Fruit fly (Drosophila melanogaster) Kc167 (cell line): ENCODE measurements around the gene GstD6.

Experiments used
- Myc ChIP-seq: fragments of >200 bp; optimal IDR thresholded peaks from 2 replicates; lab custom pipeline; 2017; ENCODE audit warnings: missing external identifiers
- Sin3A ChIP-seq: fragments of >200 bp; optimal IDR thresholded peaks from 2 replicates; lab custom pipeline; 2018; ENCODE audit warnings: missing external identifiers
- h ChIP-seq: fragments of >200 bp; optimal IDR thresholded peaks from 3 replicates; lab custom pipeline; 2018; ENCODE audit warnings: missing external identifiers
- insv ChIP-seq: fragments of >200 bp; optimal IDR thresholded peaks from 3 replicates; lab custom pipeline; 2018; ENCODE audit warnings: missing external identifiers
- psq ChIP-seq: fragments of >200 bp; optimal IDR thresholded peaks from 2 replicates; lab custom pipeline; 2017; ENCODE audit warnings: missing external identifiers
- ttk ChIP-seq: sonication (Bioruptor generic); optimal IDR thresholded peaks from 2 replicates; lab custom pipeline; 2017; ENCODE audit warnings: missing external identifiers

Gene GstD6

dm6 chr3R:12398054-12398453 lies 21.1 kb downstream of the GstD6 start:
- TF ChIP-seq psq: no peak
- TF ChIP-seq Myc: no peak
- no peak for TF ChIP-seq Sin3A
- TF ChIP-seq ttk: no peak
- no peak for TF ChIP-seq insv (lab: Kevin White, UChicago)
- TF ChIP-seq h: no peak

dm6 chr3R:12398620-12399247 lies 21.8 kb downstream of the GstD6 start, which contains the start of gene Cyp9f3:
Gene Cyp9f3 (minus strand): TSS chr3R:12398929.
- no peak for TF ChIP-seq insv (lab: Kevin White, UChicago)
- no peak for TF ChIP-seq ttk
- TF ChIP-seq Myc: no peak
- TF ChIP-seq psq: no peak
- TF ChIP-seq h: no peak
- no peak for TF ChIP-seq Sin3A

dm6 chr3R:12401672-12402296 lies 24.9 kb downstream of the GstD6 start, which contains the start of gene DNAlig3:
Gene DNAlig3 (minus strand): TSS chr3R:12401839.
- TF ChIP-seq psq (no peak), insv (lab: Kevin White, UChicago) (peak; percentile 84), ttk (no peak), h (no peak), Myc (no peak), Sin3A (no peak)

- TF ChIP-seq ttk (no peak), Myc (no peak), h (no peak)
These were observed 26.0 kb downstream of the GstD6 start for dm6 chr3R:12402935-12403334.

dm6 chr3R:12405134-12405533 lies 28.2 kb downstream of the GstD6 start:
- no peak for TF ChIP-seq h
- no peak for TF ChIP-seq insv (lab: Kevin White, UChicago)
- TF ChIP-seq psq: no peak
- no peak for TF ChIP-seq Myc
- TF ChIP-seq ttk: no peak
- TF ChIP-seq Sin3A: no peak

dm6 chr3R:12405928-12406234 lies 29.0 kb downstream of the GstD6 start, which contains the start of gene Cyp9f2:
Gene Cyp9f2 (minus strand): TSS chr3R:12406028.
- TF ChIP-seq ttk: no peak
- no peak for TF ChIP-seq psq
- TF ChIP-seq h: no peak
- no peak for TF ChIP-seq Myc
- no peak for TF ChIP-seq insv (lab: Kevin White, UChicago)
- TF ChIP-seq Sin3A: no peak

- TF ChIP-seq psq (no peak), Myc (no peak), insv (lab: Kevin White, UChicago) (no peak)
These were observed 29.6 kb downstream of the GstD6 start, which contains the start of gene CG5167 for dm6 chr3R:12406235-12407196. Gene CG5167 (plus strand): TSS chr3R:12406532.

dm6 chr3R:12408160-12408559 lies 31.2 kb downstream of the GstD6 start, which contains the start of gene CG5196:
Gene CG5196 (plus strand): TSS chr3R:12408316.
- no peak for TF ChIP-seq ttk
- TF ChIP-seq psq: no peak
- no peak for TF ChIP-seq Myc
- TF ChIP-seq insv (lab: Kevin White, UChicago): no peak
- no peak for TF ChIP-seq Sin3A
- no peak for TF ChIP-seq h

dm6 chr3R:12411449-12411848 lies 34.5 kb downstream of the GstD6 start:
- no peak for TF ChIP-seq insv (lab: Kevin White, UChicago)
- no peak for TF ChIP-seq psq
- no peak for TF ChIP-seq Sin3A
- TF ChIP-seq h: no peak
- no peak for TF ChIP-seq ttk
- no peak for TF ChIP-seq Myc

dm6 chr3R:12413274-12413958 lies 36.5 kb downstream of the GstD6 start, which contains the start of the genes Dip-C and pps:
Gene Dip-C (minus strand): TSS chr3R:12413759.
Gene pps (plus strand): TSS chr3R:12413828.
- TF ChIP-seq psq: no peak

- TF ChIP-seq psq: no peak
These were observed 45.5 kb downstream of the GstD6 start, which contains the start of the genes Scgbeta and CG17202 for dm6 chr3R:12422379-12422975. Gene Scgbeta (minus strand): TSS chr3R:12422429. Gene CG17202 (plus strand): TSS chr3R:12422768.

dm6 chr3R:12423997-12424396 lies 47.1 kb downstream of the GstD6 start:
- TF ChIP-seq insv (lab: Kevin White, UChicago) (no peak), Sin3A (no peak), Myc (no peak), psq (no peak)
